1 fruit fly cellular context compared by ENCODE assay signal in genomic region chrX:8624867-8625266, dm6.
TF ChIP-seq lines count a peak whose summit lies in the region.

No protein-coding gene starts in this region.

TF ChIP-seq in whole organism, embryonic, 481 proteins besides CTCF, POLR2A, EP300 and RAD21 (continued from another document):
- TF ChIP-seq CG7271 (tag; optimal IDR thresholded peaks at IDR 0.05; lab: Kevin White, UChicago) (peak; percentile 5), Xbp1 (GFP tag; optimal IDR thresholded peaks at IDR 0.05; lab: Kevin White, UChicago) (no peak), bbx (GFP tag; IDR thresholded peaks at IDR 0.05; lab: Robert Waterston, UW; ENCODE audit: partially characterized antibody) (0 out of 2 replicates have a peak, but pooled peaks have one; percentile 35), Mrtf (GFP tag; IDR thresholded peaks at IDR 0.05; lab: Robert Waterston, UW) (no peak), CG1832 (GFP tag; optimal IDR thresholded peaks at IDR 0.05; lab: Kevin White, UChicago) (peak; percentile 99), oc (tag; optimal IDR thresholded peaks at IDR 0.05; lab: Kevin White, UChicago) (peak; percentile 92), CG11398 (GFP tag; optimal IDR thresholded peaks at IDR 0.05; lab: Kevin White, UChicago) (no peak), seq (GFP tag; IDR thresholded peaks at IDR 0.05; lab: Robert Waterston, UW) (peak; percentile 59; the same call in 1 of the 2 replicates), CG6689 (GFP tag; IDR thresholded peaks at IDR 0.05; lab: Robert Waterston, UW) (no peak), CG7357 (GFP tag; IDR thresholded peaks at IDR 0.05; lab: Robert Waterston, UW) (no peak), Bgb (GFP tag; IDR thresholded peaks at IDR 0.05; lab: Robert Waterston, UW; ENCODE audit: partially characterized antibody) (peak; percentile 41; the same call in 1 of the 2 replicates), croc (GFP tag; conservative IDR thresholded peaks at IDR 0.05; lab: Robert Waterston, UW) (no peak), Awh (GFP tag; IDR thresholded peaks at IDR 0.05; lab: Robert Waterston, UW) (no peak), Rfx (GFP tag; IDR thresholded peaks at IDR 0.05; lab: Robert Waterston, UW) (0 out of 2 replicates have a peak, but pooled peaks have one; percentile 8), Gsc (GFP tag; IDR thresholded peaks at IDR 0.05; lab: Robert Waterston, UW) (no peak), CG4360 (GFP tag; IDR thresholded peaks at IDR 0.05; lab: Robert Waterston, UW) (peak; percentile 51; the same call in 1 of the 2 replicates), unpg (GFP tag; optimal IDR thresholded peaks at IDR 0.05; lab: Kevin White, UChicago) (no peak), Usf (GFP tag; optimal IDR thresholded peaks at IDR 0.05; lab: Kevin White, UChicago) (no peak), CG6854 (GFP tag; optimal IDR thresholded peaks at IDR 0.05; lab: Kevin White, UChicago) (no peak), NfI (GFP tag; optimal IDR thresholded peaks at IDR 0.05; lab: Kevin White, UChicago) (no peak), Sox100B (GFP tag; optimal IDR thresholded peaks at IDR 0.05; lab: Kevin White, UChicago) (no peak), HLH54F (GFP tag; optimal IDR thresholded peaks at IDR 0.05; lab: Kevin White, UChicago) (no peak), CG2202 (tag; optimal IDR thresholded peaks at IDR 0.05; lab: Kevin White, UChicago) (peak; percentile 6), C15 (GFP tag; IDR thresholded peaks at IDR 0.05; lab: Robert Waterston, UW) (no peak), pnt (GFP tag; optimal IDR thresholded peaks at IDR 0.05; lab: Kevin White, UChicago) (no peak), Scr (GFP tag; IDR thresholded peaks at IDR 0.05; lab: Robert Waterston, UW; ENCODE audit: partially characterized antibody) (0 out of 2 replicates have a peak, but pooled peaks have one; percentile 20), Doc2 (GFP tag; IDR thresholded peaks at IDR 0.05; lab: Robert Waterston, UW) (no peak), gce (GFP tag; IDR thresholded peaks at IDR 0.05; lab: Robert Waterston, UW) (peak; percentile 61; the same call in 1 of the 3 replicates), CG2712 (tag; optimal IDR thresholded peaks at IDR 0.05; lab: Kevin White, UChicago) (peak; percentile 24), Tbp (GFP tag; optimal IDR thresholded peaks at IDR 0.05; lab: Kevin White, UChicago) (no peak), Jarid2 (GFP tag; optimal IDR thresholded peaks at IDR 0.05; lab: Kevin White, UChicago) (peak; percentile 79), vvl (GFP tag; IDR thresholded peaks at IDR 0.05; lab: Robert Waterston, UW) (peak; percentile 67), Drgx (GFP tag; IDR thresholded peaks at IDR 0.05; lab: Robert Waterston, UW) (no peak), twi (tag; optimal IDR thresholded peaks at IDR 0.05; lab: Kevin White, UChicago) (peak; percentile 32), CoRest (tag; optimal IDR thresholded peaks at IDR 0.05; lab: Kevin White, UChicago) (peak; percentile 76), sens (GFP tag; lab: Kevin White, UChicago) (peak; percentile 53), CG17568 (GFP tag; optimal IDR thresholded peaks at IDR 0.05; lab: Kevin White, UChicago) (no peak), Stat92E (GFP tag; optimal IDR thresholded peaks at IDR 0.05; lab: Kevin White, UChicago) (no peak)
TF ChIP-seq in whole organism, embryonic: peak in this region for 89.
